Fruit fly (Drosophila melanogaster) Kc167 (cell line): ENCODE measurements around the gene CG10472.

Experiments
- Myc ChIP-seq: fragments of >200 bp; optimal IDR thresholded peaks from 2 replicates; lab custom pipeline; 2017; ENCODE audit warnings: missing external identifiers
- h ChIP-seq: fragments of >200 bp; optimal IDR thresholded peaks from 3 replicates; lab custom pipeline; 2018; ENCODE audit warnings: missing external identifiers
- psq ChIP-seq: fragments of >200 bp; optimal IDR thresholded peaks from 2 replicates; lab custom pipeline; 2017; ENCODE audit warnings: missing external identifiers
- ttk ChIP-seq: sonication (Bioruptor generic); optimal IDR thresholded peaks from 2 replicates; lab custom pipeline; 2017; ENCODE audit warnings: missing external identifiers

dm6 chr3L:6034916-6035315 lies 27.8 kb downstream of the CG10472 start, which contains the start of gene yip7:
- no peak for TF ChIP-seq h
- no peak for TF ChIP-seq ttk (lab: Kevin White, UChicago)
- no peak for TF ChIP-seq psq (lab: Kevin White, UChicago)
- no peak for TF ChIP-seq Myc (lab: Kevin White, UChicago)
